Fruit fly (Drosophila melanogaster): Measurements from ENCODE around the gene Srrm234.

dm6 chr3L:1679394-1679793 is 14.5 kb upstream of the Srrm234 start:
- TF ChIP-seq h (optimal IDR thresholded peaks at IDR 0.05) (no peak), psq (optimal IDR thresholded peaks at IDR 0.05) (no peak)

Data from Kc167 (cell line).